Fruit fly (Drosophila melanogaster) whole organism, pupa: ENCODE measurements around the gene dmrt11E.
A peak's percentile ranks its signal among the peaks of the same experiment; 100 is the strongest.

ENCODE experiments used
- CG10348 ChIP-seq: fragments of 200-800 bp; sonication (Bioruptor generic); IDR thresholded peaks from 2 replicates; pipeline ENCODE4 v1.3.6; 2022; ENCODE audit warnings: missing biosample characterization, missing genetic modification characterization
- CG12605 ChIP-seq: fragments of 200-800 bp; sonication (Bioruptor generic); IDR thresholded peaks from 2 replicates; pipeline ENCODE4 v1.3.6; 2022; ENCODE audit warnings: missing biosample characterization, missing genetic modification characterization
- CG13204 ChIP-seq: fragments of 200-800 bp; sonication (Bioruptor generic); optimal IDR thresholded peaks from 2 replicates; lab custom pipeline; 2018; ENCODE audit warnings: missing biosample characterization, mild to moderate bottlenecking, missing genetic modification characterization, moderate library complexity
- CG14655 ChIP-seq: fragments of 200-800 bp; sonication (Bioruptor generic); optimal IDR thresholded peaks from 3 replicates; lab custom pipeline; 2017; ENCODE audit warnings: mild to moderate bottlenecking, missing biosample characterization, missing genetic modification reagents, missing genetic modification characterization
- CG15710 ChIP-seq: fragments of 200-800 bp; sonication (Bioruptor generic); optimal IDR thresholded peaks from 2 replicates; lab custom pipeline; 2018; ENCODE audit warnings: missing biosample characterization, mild to moderate bottlenecking, missing genetic modification characterization, moderate library complexity
- CG17806 ChIP-seq: fragments of 200-800 bp; sonication (Bioruptor generic); optimal IDR thresholded peaks from 2 replicates; lab custom pipeline; 2018; ENCODE audit warnings: missing biosample characterization, mild to moderate bottlenecking, missing genetic modification characterization, moderate library complexity
- CG32121 ChIP-seq: fragments of 200-800 bp; sonication (Bioruptor generic); IDR thresholded peaks from 2 replicates; pipeline ENCODE4 v1.3.6; 2022; ENCODE audit warnings: missing biosample characterization, missing genetic modification characterization
- CG34367 ChIP-seq: fragments of 200-800 bp; sonication (Bioruptor generic); optimal IDR thresholded peaks from 2 replicates; lab custom pipeline; 2018; ENCODE audit warnings: missing biosample characterization, mild to moderate bottlenecking, missing genetic modification characterization
- CG4496 ChIP-seq: fragments of 200-800 bp; sonication (Bioruptor generic); IDR thresholded peaks from 3 replicates; pipeline ENCODE4 v1.3.6; 2022; ENCODE audit warnings: missing biosample characterization, missing genetic modification characterization
- CG8159 ChIP-seq: fragments of 200-800 bp; sonication (Bioruptor generic); optimal IDR thresholded peaks from 3 replicates; lab custom pipeline; 2018; ENCODE audit warnings: missing biosample characterization, mild to moderate bottlenecking, missing genetic modification characterization, moderate library complexity
- CG8301 ChIP-seq: fragments of 200-800 bp; sonication (Bioruptor generic); optimal IDR thresholded peaks from 2 replicates; lab custom pipeline; 2018; ENCODE audit warnings: missing biosample characterization, mild to moderate bottlenecking, missing genetic modification characterization
- CG9948 ChIP-seq: fragments of 200-800 bp; sonication (Bioruptor generic); optimal IDR thresholded peaks from 2 replicates; lab custom pipeline; 2018; ENCODE audit warnings: missing biosample characterization, mild to moderate bottlenecking, missing genetic modification characterization, moderate library complexity
- D1 ChIP-seq: fragments of 200-800 bp; sonication (Bioruptor generic); optimal IDR thresholded peaks from 2 replicates; lab custom pipeline; 2018; ENCODE audit warnings: missing biosample characterization, mild to moderate bottlenecking, missing genetic modification characterization, moderate library complexity
- EcR ChIP-seq: fragments of 200-800 bp; sonication (Bioruptor generic); optimal IDR thresholded peaks from 3 replicates; lab custom pipeline; 2019; ENCODE audit warnings: missing biosample characterization, missing genetic modification characterization, mild to moderate bottlenecking, moderate library complexity, missing genetic modification reagents
- Ets98B ChIP-seq: fragments of 200-800 bp; sonication (Bioruptor generic); IDR thresholded peaks from 2 replicates; pipeline ENCODE4 v1.3.6; 2022; ENCODE audit warnings: missing biosample characterization, missing genetic modification characterization
- Pif1A ChIP-seq: fragments of 200-800 bp; sonication (Bioruptor generic); optimal IDR thresholded peaks from 3 replicates; lab custom pipeline; 2016; ENCODE audit warnings: missing biosample characterization, missing genetic modification characterization
- Pif1B ChIP-seq: fragments of 200-800 bp; sonication (Bioruptor generic); optimal IDR thresholded peaks from 3 replicates; lab custom pipeline; 2016; ENCODE audit warnings: missing biosample characterization, missing genetic modification characterization
- Snoo ChIP-seq: fragments of 200-800 bp; sonication (Bioruptor generic); optimal IDR thresholded peaks from 3 replicates; lab custom pipeline; 2017; ENCODE audit warnings: missing biosample characterization, mild to moderate bottlenecking, missing genetic modification characterization, inconsistent platforms
- fd96Ca ChIP-seq: fragments of 200-800 bp; sonication (Bioruptor generic); IDR thresholded peaks from 3 replicates; pipeline ENCODE4 v1.3.6; 2022; ENCODE audit warnings: missing biosample characterization, missing genetic modification characterization
- gl ChIP-seq: fragments of 200-800 bp; sonication (Bioruptor generic); optimal IDR thresholded peaks from 2 replicates; lab custom pipeline; 2018; ENCODE audit warnings: missing biosample characterization, mild to moderate bottlenecking, missing genetic modification characterization
- rn ChIP-seq: fragments of 200-800 bp; sonication (Bioruptor generic); IDR thresholded peaks from 2 replicates; pipeline ENCODE4 v1.3.6; 2022; ENCODE audit warnings: missing biosample characterization, missing genetic modification characterization

dmrt11E gene

DNA sequence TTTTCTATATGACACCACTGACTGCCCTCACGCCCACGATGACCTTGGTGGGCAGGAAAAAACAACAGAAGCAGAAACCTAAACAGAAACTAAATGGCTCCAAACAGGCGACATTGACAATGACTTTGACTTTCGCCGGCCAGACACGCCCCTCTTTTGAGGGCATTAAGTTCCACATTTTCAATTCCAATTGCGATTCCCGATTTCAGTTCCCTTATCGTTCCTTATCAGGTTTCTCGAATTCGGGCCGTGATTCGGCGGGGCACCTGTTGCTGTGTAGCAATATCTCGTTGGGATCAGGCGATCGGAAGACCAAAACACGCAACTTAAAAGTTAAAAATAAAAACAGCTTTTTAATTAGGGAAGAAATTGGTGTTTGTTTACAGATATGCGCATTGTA lies 39.7 kb downstream of the dmrt11E start:
- no peak for TF ChIP-seq CG14655 (GFP tag; lab: Kevin White, UChicago)
- no peak for TF ChIP-seq CG4496 (GFP tag; lab: Robert Waterston, UW)
- no peak for TF ChIP-seq CG10348 (GFP tag; lab: Robert Waterston, UW)
- TF ChIP-seq D1 = no peak
- no peak for TF ChIP-seq CG12605 (GFP tag; lab: Robert Waterston, UW)
- TF ChIP-seq gl (tag; lab: Kevin White, UChicago) = no peak
- TF ChIP-seq CG15710 (tag; lab: Kevin White, UChicago) = no peak
- TF ChIP-seq Snoo (tag; lab: Kevin White, UChicago) = no peak
- no peak for TF ChIP-seq CG34367 (tag; lab: Kevin White, UChicago)

DNA sequence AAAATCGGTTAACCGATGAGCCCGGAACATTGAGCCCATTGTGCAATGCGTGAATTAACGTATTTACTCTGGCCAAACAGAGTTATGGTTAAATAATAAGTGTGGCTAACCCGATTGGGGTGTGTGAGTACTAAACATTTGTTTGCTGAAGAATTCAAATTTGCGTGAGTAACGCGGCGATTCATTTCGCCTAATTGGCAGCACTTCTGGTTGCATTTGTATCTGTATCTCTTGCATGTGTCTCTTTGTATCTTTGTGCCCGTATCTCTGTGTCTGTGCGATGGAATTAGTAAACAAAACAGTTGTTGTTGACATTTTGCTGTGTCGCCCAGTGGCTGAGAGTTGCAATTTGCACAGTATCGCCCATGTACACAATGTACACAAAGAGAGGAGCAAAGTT lies 42.9 kb downstream of the dmrt11E start:
- no peak for TF ChIP-seq CG13204 (GFP tag; lab: Kevin White, UChicago)

DNA sequence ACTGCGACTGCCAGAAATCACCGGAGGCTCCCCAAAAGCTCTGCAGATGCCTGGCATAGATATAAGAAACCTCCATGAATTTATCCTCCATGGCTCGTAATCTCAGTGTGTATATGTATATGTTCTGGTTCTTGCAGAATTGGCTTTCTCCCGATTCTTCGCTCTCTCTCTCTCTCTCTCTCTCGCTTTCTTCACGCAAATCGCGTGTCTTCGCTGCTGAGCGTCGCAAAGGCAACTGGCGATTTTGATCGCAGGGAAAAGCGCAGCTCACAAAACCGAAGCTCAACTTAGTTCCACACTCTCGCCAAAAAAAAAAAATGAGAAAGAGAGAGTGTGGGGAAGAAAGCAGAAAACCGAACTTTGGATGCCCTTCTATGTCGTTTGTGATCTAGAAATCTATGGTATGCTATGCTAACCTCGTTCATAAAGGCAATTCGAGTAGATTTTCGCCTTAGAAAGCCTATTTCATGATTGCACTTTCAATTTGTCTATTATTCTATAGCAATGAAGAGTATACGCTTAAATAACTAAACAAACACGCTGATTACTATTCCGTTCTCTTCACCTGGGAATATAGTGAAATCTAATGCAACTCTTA lies 43.5 kb downstream of the dmrt11E start:
- TF ChIP-seq Ets98B (GFP tag; lab: Robert Waterston, UW) (peak; percentile 52; the same call in 1 of the 2 replicates), Pif1B (peak; percentile 5), CG8301 (tag; lab: Kevin White, UChicago) (no peak), D1 (no peak), gl (tag; lab: Kevin White, UChicago) (no peak), CG10348 (GFP tag; lab: Robert Waterston, UW) (no peak), CG15710 (tag; lab: Kevin White, UChicago) (no peak), EcR (GFP tag; lab: Kevin White, UChicago) (no peak), fd96Ca (GFP tag; lab: Robert Waterston, UW) (peak; percentile 65; the same call in 2 of the 3 replicates), CG32121 (GFP tag; lab: Robert Waterston, UW) (no peak), Snoo (tag; lab: Kevin White, UChicago) (no peak), CG9948 (tag; lab: Kevin White, UChicago) (no peak), Pif1A (GFP tag; lab: Kevin White, UChicago) (no peak), CG12605 (GFP tag; lab: Robert Waterston, UW) (0 out of 2 replicates have a peak, but pooled peaks have one; percentile 10), CG34367 (tag; lab: Kevin White, UChicago) (no peak), CG13204 (GFP tag; lab: Kevin White, UChicago) (no peak), CG17806 (tag; lab: Kevin White, UChicago) (no peak), CG14655 (GFP tag; lab: Kevin White, UChicago) (no peak), CG4496 (GFP tag; lab: Robert Waterston, UW) (peak; percentile 7; the same call in 1 of the 3 replicates), CG8159 (no peak), rn (GFP tag; lab: Robert Waterston, UW) (no peak)

- TF ChIP-seq rn (GFP tag; lab: Robert Waterston, UW) (no peak), Ets98B (GFP tag; lab: Robert Waterston, UW) (peak; percentile 24; the same call in 1 of the 2 replicates), Snoo (tag; lab: Kevin White, UChicago) (no peak), CG34367 (tag; lab: Kevin White, UChicago) (no peak), EcR (GFP tag; lab: Kevin White, UChicago) (no peak), CG15710 (tag; lab: Kevin White, UChicago) (no peak), gl (tag; lab: Kevin White, UChicago) (no peak)
Measured at dm6 chrX:13412941-13413613, 45.1 kb downstream of the dmrt11E start, which contains the start of the genes CG1998 and Set2. TSS of gene CG1998 (minus strand) at chrX:13413074. TSS of gene Set2 (plus strand) at chrX:13413242.
